Fruit fly (Drosophila melanogaster): ENCODE measurements around the gene CG33159.

Gene CG33159

dm6 chr3L:3194059-3194458 is 10.2 kb downstream of the CG33159 start (continued):
- no peak for TF ChIP-seq Doc3 (GFP tag; IDR thresholded peaks at IDR 0.05; ENCODE audit: partially characterized antibody)
- TF ChIP-seq tio (GFP tag; optimal IDR thresholded peaks at IDR 0.05), result peak; percentile 88
- TF ChIP-seq CG14050 (GFP tag; IDR thresholded peaks at IDR 0.05), result peak; percentile 88
- TF ChIP-seq unc-4 (GFP tag; IDR thresholded peaks at IDR 0.05; ENCODE audit: partially characterized antibody), result no peak
- no peak for TF ChIP-seq HLHmδ (GFP tag; optimal IDR thresholded peaks at IDR 0.05)
- peak; percentile 75 for TF ChIP-seq psq (GFP tag; optimal IDR thresholded peaks at IDR 0.05)
- TF ChIP-seq fd3F (GFP tag; optimal IDR thresholded peaks at IDR 0.05), result peak; percentile 91
- TF ChIP-seq CG8281 (tag; optimal IDR thresholded peaks at IDR 0.05), result peak; percentile 77
- peak; percentile 90 for TF ChIP-seq nau (GFP tag; optimal IDR thresholded peaks at IDR 0.05)
- TF ChIP-seq zen (tag; optimal IDR thresholded peaks at IDR 0.05), result peak; percentile 97
- peak; percentile 72 for TF ChIP-seq CG1647 (GFP tag; optimal IDR thresholded peaks at IDR 0.05)
- TF ChIP-seq Camta (GFP tag; optimal IDR thresholded peaks at IDR 0.05), result peak; percentile 32
- TF ChIP-seq Aef1 (GFP tag; IDR thresholded peaks at IDR 0.05), result peak; percentile 93
- TF ChIP-seq CG17359 (tag; optimal IDR thresholded peaks at IDR 0.05), result peak; percentile 98
- TF ChIP-seq CG17328 (GFP tag; IDR thresholded peaks at IDR 0.05), result peak; percentile 96
- TF ChIP-seq lilli (GFP tag; optimal IDR thresholded peaks at IDR 0.05), result peak; percentile 81
- peak; percentile 88 for TF ChIP-seq croc (GFP tag; conservative IDR thresholded peaks at IDR 0.05)
- TF ChIP-seq CG12104 (GFP tag; optimal IDR thresholded peaks at IDR 0.05), result peak; percentile 89
- peak; percentile 93 for TF ChIP-seq CG10147 (GFP tag; optimal IDR thresholded peaks at IDR 0.05)
- no peak for TF ChIP-seq fru (optimal IDR thresholded peaks at IDR 0.05)
- peak; percentile 93 for TF ChIP-seq ara (GFP tag; IDR thresholded peaks at IDR 0.05)
- peak; percentile 89 for TF ChIP-seq Spps (tag; optimal IDR thresholded peaks at IDR 0.05)
- TF ChIP-seq hbn (GFP tag; IDR thresholded peaks at IDR 0.05; ENCODE audit: partially characterized antibody), result no peak
- TF ChIP-seq Asciz (GFP tag; optimal IDR thresholded peaks at IDR 0.05), result peak; percentile 94
- peak in 1 of 2 experiments; percentile 53 for TF ChIP-seq crp (GFP tag; optimal IDR thresholded peaks at IDR 0.05)
- TF ChIP-seq ken (GFP tag; IDR thresholded peaks at IDR 0.05), result peak; percentile 89
- peak; percentile 90 for TF ChIP-seq salm (tag; optimal IDR thresholded peaks at IDR 0.05)
- TF ChIP-seq sna (GFP tag; IDR thresholded peaks at IDR 0.05; ENCODE audit: partially characterized antibody), result no peak
- TF ChIP-seq ATbp (GFP tag; optimal IDR thresholded peaks at IDR 0.05), result peak; percentile 93
- TF ChIP-seq Abd-B (GFP tag; optimal IDR thresholded peaks at IDR 0.05), result peak; percentile 88
- TF ChIP-seq mld (GFP tag; IDR thresholded peaks at IDR 0.05; ENCODE audit: partially characterized antibody), result no peak
- TF ChIP-seq grau (tag; optimal IDR thresholded peaks at IDR 0.05), result peak; percentile 91
- peak; percentile 9 for TF ChIP-seq gcm2 (GFP tag; optimal IDR thresholded peaks at IDR 0.05)
- TF ChIP-seq zfh1 (GFP tag; IDR thresholded peaks at IDR 0.05), result peak; percentile 95
- peak; percentile 59 for TF ChIP-seq CTCF (GFP tag; optimal IDR thresholded peaks at IDR 0.05)
- TF ChIP-seq CG13624 (GFP tag; optimal IDR thresholded peaks at IDR 0.05), result peak; percentile 23
- no peak for TF ChIP-seq Dll (GFP tag; IDR thresholded peaks at IDR 0.05; ENCODE audit: partially characterized antibody)
- TF ChIP-seq Stat92E (GFP tag; optimal IDR thresholded peaks at IDR 0.05), result no peak
- no peak for TF ChIP-seq CG1832 (GFP tag; optimal IDR thresholded peaks at IDR 0.05)
- TF ChIP-seq CG4282 (GFP tag; optimal IDR thresholded peaks at IDR 0.05), result no peak
- peak; percentile 97 for TF ChIP-seq CG34422 (GFP tag; IDR thresholded peaks at IDR 0.05)
- TF ChIP-seq CG11247 (GFP tag; IDR thresholded peaks at IDR 0.05), result peak; percentile 92
- TF ChIP-seq CG7372 (GFP tag; IDR thresholded peaks at IDR 0.05), result peak; percentile 92
- peak; percentile 81 for TF ChIP-seq CG11085 (GFP tag; IDR thresholded peaks at IDR 0.05)
- peak; percentile 43 for TF ChIP-seq NC2β (GFP tag; optimal IDR thresholded peaks at IDR 0.05)
- peak; percentile 54; the same call in 1 of the 3 replicates for TF ChIP-seq sr (GFP tag; IDR thresholded peaks at IDR 0.05)
- peak; percentile 93 for TF ChIP-seq NfI (GFP tag; optimal IDR thresholded peaks at IDR 0.05)
- peak; percentile 80 for TF ChIP-seq CG3407 (GFP tag; optimal IDR thresholded peaks at IDR 0.05)
- TF ChIP-seq Ets65A (GFP tag), result peak; percentile 37
- peak; percentile 79 for TF ChIP-seq sd (tag; optimal IDR thresholded peaks at IDR 0.05)
- peak; percentile 86 for TF ChIP-seq Vsx1 (GFP tag; optimal IDR thresholded peaks at IDR 0.05)
